Worm (Caenorhabditis elegans) whole organism, L2 larva: ENCODE measurements around the gene R57.2.

ENCODE experiments used
- C34F6.9 ChIP-seq: fragments of 150-350 bp; optimal IDR thresholded peaks from 2 replicates; lab custom pipeline; 2014; ENCODE audit warnings: missing biosample characterization, missing genetic modification characterization
- F13H6.1 ChIP-seq: sonication (generic microtip); optimal IDR thresholded peaks from 2 replicates; lab custom pipeline; 2016; ENCODE audit warnings: missing genetic modification characterization, missing compliant biosample characterization
- R02D3.7 ChIP-seq: fragments of 150-350 bp; optimal IDR thresholded peaks from 2 replicates; lab custom pipeline; 2014; ENCODE audit warnings: missing biosample characterization, missing genetic modification characterization
- Y55F3AM.14 ChIP-seq: fragments of 200-800 bp; sonication (Bioruptor generic); optimal IDR thresholded peaks from 2 replicates; lab custom pipeline; 2018; ENCODE audit warnings: mild to moderate bottlenecking, missing genetic modification characterization, missing compliant biosample characterization
- ZK546.5 ChIP-seq: sonication (generic microtip); optimal IDR thresholded peaks from 2 replicates; lab custom pipeline; 2017; ENCODE audit warnings: missing biosample characterization, missing genetic modification characterization
- alr-1 ChIP-seq: fragments of 150-350 bp; optimal IDR thresholded peaks from 2 replicates; lab custom pipeline; 2014; ENCODE audit warnings: missing biosample characterization, missing genetic modification characterization
- aly-2 ChIP-seq: fragments of 150-350 bp; optimal IDR thresholded peaks from 2 replicates; lab custom pipeline; 2014; ENCODE audit warnings: missing biosample characterization, missing genetic modification characterization
- blmp-1 ChIP-seq: sonication (generic microtip); optimal IDR thresholded peaks from 2 replicates; lab custom pipeline; 2017; ENCODE audit warnings: missing genetic modification characterization, mild to moderate bottlenecking, missing compliant biosample characterization, antibody characterized with exemption, moderate library complexity; ENCODE audit not compliant: insufficient read depth
- ceh-16 ChIP-seq: fragments of 150-350 bp; optimal IDR thresholded peaks from 2 replicates; lab custom pipeline; 2014; ENCODE audit warnings: missing biosample characterization, missing genetic modification characterization
- ceh-82 ChIP-seq: fragments of 150-350 bp; optimal IDR thresholded peaks from 2 replicates; lab custom pipeline; 2014; ENCODE audit warnings: missing biosample characterization, missing genetic modification characterization
- crh-2 ChIP-seq: sonication (generic microtip); optimal IDR thresholded peaks from 2 replicates; lab custom pipeline; 2017; ENCODE audit warnings: missing biosample characterization, missing genetic modification characterization
- dmd-4 ChIP-seq: sonication (generic microtip); optimal IDR thresholded peaks from 2 replicates; lab custom pipeline; 2017; ENCODE audit warnings: missing biosample characterization, missing genetic modification characterization
- egl-27 ChIP-seq: sonication (generic microtip); optimal IDR thresholded peaks from 3 replicates; lab custom pipeline; 2017; ENCODE audit warnings: missing biosample characterization, missing genetic modification reagents, missing genetic modification characterization
- elt-1 ChIP-seq: fragments of 150-350 bp; optimal IDR thresholded peaks from 2 replicates; lab custom pipeline; 2014; ENCODE audit warnings: missing biosample characterization, missing genetic modification characterization
- fos-1 ChIP-seq: fragments of 150-350 bp; optimal IDR thresholded peaks from 2 replicates; lab custom pipeline; 2014; ENCODE audit warnings: missing biosample characterization, missing genetic modification characterization
- gmeb-1 ChIP-seq: fragments of 150-350 bp; optimal IDR thresholded peaks from 2 replicates; lab custom pipeline; 2014; ENCODE audit warnings: missing biosample characterization, missing genetic modification characterization
- lin-11 ChIP-seq: fragments of 150-350 bp; sonication (generic microtip); optimal IDR thresholded peaks from 2 replicates; lab custom pipeline; 2014; ENCODE audit warnings: missing biosample characterization, missing genetic modification characterization, inconsistent platforms, mixed read lengths
- lin-13 ChIP-seq: fragments of 150-350 bp; optimal IDR thresholded peaks from 2 replicates; lab custom pipeline; 2014; ENCODE audit warnings: missing biosample characterization, missing genetic modification reagents, missing genetic modification characterization
- lin-39 ChIP-seq: fragments of 150-350 bp; optimal IDR thresholded peaks from 2 replicates; lab custom pipeline; 2014; ENCODE audit warnings: missing biosample characterization, missing genetic modification reagents, missing genetic modification characterization
- lsy-2 ChIP-seq, 2 experiments: fragments of 150-350 bp in 1 of 2; sonication (generic microtip) in 1 of 2; optimal IDR thresholded peaks; 2 replicates each; lab custom pipeline; 2014 to 2017; ENCODE audit warnings: missing biosample characterization in 2 of 2, missing genetic modification characterization in 2 of 2
- mab-5 ChIP-seq: fragments of 150-350 bp; optimal IDR thresholded peaks from 2 replicates; lab custom pipeline; 2014; ENCODE audit warnings: missing biosample characterization, missing genetic modification characterization
- mbf-1 ChIP-seq: sonication (generic microtip); optimal IDR thresholded peaks from 2 replicates; lab custom pipeline; 2017; ENCODE audit warnings: missing biosample characterization, missing genetic modification characterization
- mdl-1 ChIP-seq, 2 experiments: fragments of 150-350 bp in 1 of 2; sonication (generic microtip) in 1 of 2; optimal IDR thresholded peaks; 2 replicates each; lab custom pipeline; 2017; ENCODE audit warnings: missing biosample characterization in 2 of 2, missing genetic modification characterization in 2 of 2
- nhr-11 ChIP-seq: fragments of 150-350 bp; optimal IDR thresholded peaks from 2 replicates; lab custom pipeline; 2014; ENCODE audit warnings: missing biosample characterization, missing genetic modification characterization
- nhr-12 ChIP-seq: fragments of 150-350 bp; optimal IDR thresholded peaks from 2 replicates; lab custom pipeline; 2014; ENCODE audit warnings: missing biosample characterization, missing genetic modification characterization
- nhr-129 ChIP-seq: fragments of 150-350 bp; optimal IDR thresholded peaks from 2 replicates; lab custom pipeline; 2014; ENCODE audit warnings: missing biosample characterization, missing genetic modification characterization
- nhr-21 ChIP-seq: fragments of 150-350 bp; optimal IDR thresholded peaks from 2 replicates; lab custom pipeline; 2014; ENCODE audit warnings: missing biosample characterization, missing genetic modification characterization
- nhr-23 ChIP-seq: fragments of 150-350 bp; optimal IDR thresholded peaks from 2 replicates; lab custom pipeline; 2014; ENCODE audit warnings: missing biosample characterization, missing genetic modification reagents, missing genetic modification characterization
- nhr-25 ChIP-seq: fragments of 150-350 bp; sonication (generic microtip); optimal IDR thresholded peaks from 3 replicates; lab custom pipeline; 2014; ENCODE audit warnings: missing biosample characterization, missing genetic modification characterization
- nhr-77 ChIP-seq: fragments of 150-350 bp; optimal IDR thresholded peaks from 2 replicates; lab custom pipeline; 2014; ENCODE audit warnings: missing biosample characterization, missing genetic modification characterization
- peb-1 ChIP-seq: fragments of 150-350 bp; optimal IDR thresholded peaks from 2 replicates; lab custom pipeline; 2014; ENCODE audit warnings: missing biosample characterization, missing genetic modification characterization
- skn-1 ChIP-seq: sonication (generic microtip); optimal IDR thresholded peaks from 2 replicates; lab custom pipeline; 2017; ENCODE audit warnings: missing biosample characterization, missing genetic modification characterization
- sma-9 ChIP-seq, 2 experiments: fragments of 150-350 bp in 1 of 2; sonication (generic microtip) in 1 of 2; optimal IDR thresholded peaks; 2 replicates each; lab custom pipeline; 2014 to 2016; ENCODE audit warnings: missing genetic modification characterization in 2 of 2, mild to moderate bottlenecking in 1 of 2, missing biosample characterization in 1 of 2, missing compliant biosample characterization in 1 of 2, missing genetic modification reagents in 1 of 2, moderate library complexity in 1 of 2
- snpc-4 ChIP-seq: fragments of 150-350 bp; optimal IDR thresholded peaks from 2 replicates; lab custom pipeline; 2014; ENCODE audit warnings: missing biosample characterization, missing genetic modification characterization
- unc-39 ChIP-seq: fragments of 150-350 bp; optimal IDR thresholded peaks from 2 replicates; lab custom pipeline; 2014; ENCODE audit warnings: missing biosample characterization, missing genetic modification characterization
- unc-55 ChIP-seq: fragments of 150-350 bp; sonication (generic microtip); optimal IDR thresholded peaks from 3 replicates; lab custom pipeline; 2014; ENCODE audit warnings: missing biosample characterization, missing genetic modification reagents, missing genetic modification characterization
- unc-62 ChIP-seq: fragments of 150-350 bp; optimal IDR thresholded peaks from 2 replicates; lab custom pipeline; 2014; ENCODE audit warnings: missing biosample characterization, missing genetic modification reagents, missing genetic modification characterization
- zag-1 ChIP-seq: fragments of 150-350 bp; optimal IDR thresholded peaks from 2 replicates; lab custom pipeline; 2014; ENCODE audit warnings: missing biosample characterization, missing genetic modification characterization
- ztf-1 ChIP-seq: fragments of 200-800 bp; sonication (Bioruptor generic); conservative IDR thresholded peaks from 2 replicates; pipeline ENCODE4 v1.3.6; 2022; ENCODE audit warnings: missing genetic modification characterization, missing compliant biosample characterization
- ztf-4 ChIP-seq: fragments of 150-350 bp; optimal IDR thresholded peaks from 2 replicates; lab custom pipeline; 2014; ENCODE audit warnings: missing biosample characterization, missing genetic modification characterization

R57.2 gene

ce11 chrX:325597-326161 lies 28.6 kb downstream of the R57.2 start, which contains the start of gene M02E1.1:
Gene M02E1.1, plus strand, starts transcription at chrX:326111.
- TF ChIP-seq unc-55 (peak; percentile 43), nhr-25 (peak; percentile 18), lin-13 (peak; percentile 8), ZK546.5 (no peak), F13H6.1 (tag; lab: Kevin White, UChicago) (peak; percentile 8), nhr-129 (tag; lab: Kevin White, UChicago) (peak; percentile 32), crh-2 (tag; lab: Kevin White, UChicago) (peak; percentile 26), fos-1 (tag; lab: Kevin White, UChicago) (peak; percentile 40), gmeb-1 (tag; lab: Kevin White, UChicago) (peak; percentile 24), peb-1 (no peak), ceh-16 (tag; lab: Kevin White, UChicago) (no peak), C34F6.9 (tag; lab: Kevin White, UChicago) (peak; percentile 54), skn-1 (tag; lab: Kevin White, UChicago) (no peak), aly-2 (tag; lab: Kevin White, UChicago) (no peak), ceh-82 (no peak), unc-62 (no peak), alr-1 (tag; lab: Kevin White, UChicago) (no peak), ztf-4 (tag; lab: Kevin White, UChicago) (no peak), lsy-2 (tag; optimal IDR thresholded peaks at IDR 0.05; lab: Kevin White, UChicago) (peak in 1 of 2 experiments; percentile 48)

ce11 chrX:328736-329135 lies 31.7 kb downstream of the R57.2 start:
- TF ChIP-seq ztf-1 (no peak), skn-1 (tag; lab: Kevin White, UChicago) (no peak), fos-1 (tag; lab: Kevin White, UChicago) (no peak), nhr-21 (tag; lab: Kevin White, UChicago) (no peak), lin-39 (tag; lab: Kevin White, UChicago) (no peak), zag-1 (no peak), elt-1 (tag; lab: Kevin White, UChicago) (no peak), lin-11 (tag; lab: Kevin White, UChicago) (no peak), peb-1 (no peak), dmd-4 (tag; lab: Kevin White, UChicago) (no peak), nhr-12 (tag; lab: Kevin White, UChicago) (no peak), mab-5 (no peak), mbf-1 (no peak), nhr-77 (tag; lab: Kevin White, UChicago) (no peak), ceh-16 (tag; lab: Kevin White, UChicago) (no peak), unc-39 (tag; lab: Kevin White, UChicago) (no peak), aly-2 (tag; lab: Kevin White, UChicago) (no peak), crh-2 (tag; lab: Kevin White, UChicago) (no peak), snpc-4 (tag; lab: Kevin White, UChicago) (no peak)

DNA sequence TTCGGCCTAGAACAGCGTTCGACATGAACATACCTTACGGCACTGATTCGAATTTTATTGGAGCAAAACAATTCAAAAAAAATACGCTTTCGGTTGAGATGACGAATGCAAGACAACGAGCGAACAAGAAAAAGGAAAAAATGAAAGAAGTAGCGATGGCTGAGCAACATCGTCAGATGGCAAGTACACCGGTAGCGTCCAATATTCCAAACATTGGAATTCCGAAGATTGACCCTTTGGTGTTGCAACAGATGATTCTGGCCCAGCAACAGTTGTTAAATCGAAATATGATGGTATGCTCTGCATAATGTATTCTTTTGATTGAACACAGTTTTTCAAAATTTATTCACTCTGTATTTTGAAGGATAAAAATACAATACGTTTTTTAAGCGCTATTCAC lies 35.6 kb downstream of the R57.2 start:
- no peak for TF ChIP-seq blmp-1 (tag; lab: Kevin White, UChicago)
- TF ChIP-seq Y55F3AM.14 (GFP tag; lab: Kevin White, UChicago) = no peak
- TF ChIP-seq R02D3.7 = no peak
- no peak for TF ChIP-seq egl-27 (tag; lab: Kevin White, UChicago)
- TF ChIP-seq nhr-23 = no peak
- TF ChIP-seq lin-39 (tag; lab: Kevin White, UChicago) = no peak
- TF ChIP-seq unc-62 = no peak
- no peak for TF ChIP-seq fos-1 (tag; lab: Kevin White, UChicago)
- TF ChIP-seq mbf-1 = no peak
- TF ChIP-seq unc-55 = no peak
- TF ChIP-seq ztf-1 = no peak
- TF ChIP-seq aly-2 (tag; lab: Kevin White, UChicago) = no peak
- TF ChIP-seq ZK546.5 = no peak
- no peak for TF ChIP-seq C34F6.9 (tag; lab: Kevin White, UChicago)
- TF ChIP-seq skn-1 (tag; lab: Kevin White, UChicago) = no peak
- no peak for TF ChIP-seq peb-1
- no peak for TF ChIP-seq unc-39 (tag; lab: Kevin White, UChicago)

- TF ChIP-seq nhr-77 (tag; lab: Kevin White, UChicago) (no peak), ztf-1 (no peak), lsy-2 (tag; optimal IDR thresholded peaks at IDR 0.05; lab: Kevin White, UChicago) (no peak), lin-13 (no peak), nhr-25 (no peak), aly-2 (tag; lab: Kevin White, UChicago) (no peak), nhr-21 (tag; lab: Kevin White, UChicago) (no peak), sma-9 (GFP tag; optimal IDR thresholded peaks at IDR 0.05; lab: Kevin White, UChicago) (no peak), sma-9 (tag; optimal IDR thresholded peaks at IDR 0.05; lab: Kevin White, UChicago) (no peak), mbf-1 (no peak), lin-11 (tag; lab: Kevin White, UChicago) (no peak), ztf-4 (tag; lab: Kevin White, UChicago) (no peak), dmd-4 (tag; lab: Kevin White, UChicago) (no peak), fos-1 (tag; lab: Kevin White, UChicago) (no peak), mdl-1 (tag; optimal IDR thresholded peaks at IDR 0.05; lab: Kevin White, UChicago) (no peak), snpc-4 (tag; lab: Kevin White, UChicago) (no peak), C34F6.9 (tag; lab: Kevin White, UChicago) (no peak), nhr-11 (tag; lab: Kevin White, UChicago) (no peak), crh-2 (tag; lab: Kevin White, UChicago) (no peak), skn-1 (tag; lab: Kevin White, UChicago) (no peak)
Observed at ce11 chrX:334452-334851, 37.4 kb downstream of the R57.2 start.
